Worm (Caenorhabditis elegans) whole organism, L3 larva: ENCODE measurements around the gene F13H10.3.
A peak's percentile ranks its signal among the peaks of the same experiment; 100 is the strongest.
"Not testable (repeated sequence)": the region's sequence is repeated elsewhere in the genome, so short reads cannot be mapped to it uniquely, and the experiment has no call there.

Experiments
- R02D3.7 ChIP-seq: fragments of 150-350 bp; optimal IDR thresholded peaks from 2 replicates; lab custom pipeline; 2014; ENCODE audit warnings: missing biosample characterization, missing genetic modification characterization
- ama-1 ChIP-seq: fragments of 150-350 bp; optimal IDR thresholded peaks from 2 replicates; lab custom pipeline; 2018
- ceh-28 ChIP-seq: fragments of 150-350 bp; optimal IDR thresholded peaks from 2 replicates; lab custom pipeline; 2014; ENCODE audit warnings: missing biosample characterization, missing genetic modification reagents, missing genetic modification characterization
- ceh-82 ChIP-seq: fragments of 150-350 bp; optimal IDR thresholded peaks from 2 replicates; lab custom pipeline; 2014; ENCODE audit warnings: missing biosample characterization, missing genetic modification characterization
- daf-12 ChIP-seq: fragments of 150-350 bp; optimal IDR thresholded peaks from 2 replicates; lab custom pipeline; 2014; ENCODE audit warnings: missing biosample characterization, missing genetic modification reagents, missing genetic modification characterization
- egl-5 ChIP-seq: fragments of 150-350 bp; optimal IDR thresholded peaks from 2 replicates; lab custom pipeline; 2017; ENCODE audit warnings: missing biosample characterization, missing genetic modification reagents, missing genetic modification characterization, inconsistent platforms
- elt-1 ChIP-seq: fragments of 150-350 bp; optimal IDR thresholded peaks from 2 replicates; lab custom pipeline; 2014; ENCODE audit warnings: missing biosample characterization, missing genetic modification characterization
- elt-2 ChIP-seq: sonication (generic microtip); optimal IDR thresholded peaks from 2 replicates; lab custom pipeline; 2016; ENCODE audit warnings: missing genetic modification reagents, mild to moderate bottlenecking, missing genetic modification characterization, missing compliant biosample characterization
- elt-3 ChIP-seq, 3 experiments: fragments of 150-350 bp in 1 of 3; sonication (generic microtip) in 2 of 3; optimal IDR thresholded peaks; 2 replicates in 2 of 3; 4 replicates in 1 of 3; lab custom pipeline; 2014 to 2017; ENCODE audit warnings: missing biosample characterization in 3 of 3, missing genetic modification characterization in 3 of 3
- eor-1 ChIP-seq, 2 experiments: fragments of 150-350 bp; optimal IDR thresholded peaks; 2 replicates each; lab custom pipeline; 2014 to 2018; ENCODE audit warnings: missing biosample characterization in 2 of 2, missing genetic modification characterization in 2 of 2
- fkh-10 ChIP-seq: sonication (generic microtip); optimal IDR thresholded peaks from 2 replicates; lab custom pipeline; 2017; ENCODE audit warnings: missing biosample characterization, missing genetic modification reagents, missing genetic modification characterization
- fkh-2 ChIP-seq: fragments of 150-350 bp; optimal IDR thresholded peaks from 2 replicates; lab custom pipeline; 2014; ENCODE audit warnings: missing biosample characterization, missing genetic modification reagents, missing genetic modification characterization
- hmg-11 ChIP-seq: sonication (generic microtip); optimal IDR thresholded peaks from 2 replicates; lab custom pipeline; 2016; ENCODE audit warnings: missing genetic modification characterization, missing compliant biosample characterization
- jun-1 ChIP-seq: fragments of 150-350 bp; optimal IDR thresholded peaks from 2 replicates; lab custom pipeline; 2014; ENCODE audit warnings: missing biosample characterization, missing genetic modification reagents, missing genetic modification characterization
- lin-15B ChIP-seq: fragments of 150-350 bp; optimal IDR thresholded peaks from 2 replicates; lab custom pipeline; 2014; ENCODE audit warnings: missing biosample characterization, missing genetic modification characterization
- lin-39 ChIP-seq: fragments of 150-350 bp; optimal IDR thresholded peaks from 2 replicates; lab custom pipeline; 2018; ENCODE audit warnings: missing biosample characterization, missing genetic modification reagents, missing genetic modification characterization
- lsy-12 ChIP-seq: sonication (generic microtip); optimal IDR thresholded peaks from 2 replicates; lab custom pipeline; 2016; ENCODE audit warnings: mild to moderate bottlenecking, missing genetic modification characterization, missing compliant biosample characterization
- mml-1 ChIP-seq: fragments of 150-350 bp; sonication (generic microtip); optimal IDR thresholded peaks from 3 replicates; lab custom pipeline; 2014; ENCODE audit warnings: missing biosample characterization, missing genetic modification characterization
- nfya-1 ChIP-seq: sonication (generic microtip); optimal IDR thresholded peaks from 2 replicates; lab custom pipeline; 2017; ENCODE audit warnings: missing genetic modification characterization, mild to moderate bottlenecking, missing compliant biosample characterization, antibody characterized with exemption, moderate library complexity; ENCODE audit not compliant: insufficient read depth
- nhr-11 ChIP-seq: fragments of 150-350 bp; optimal IDR thresholded peaks from 2 replicates; lab custom pipeline; 2014; ENCODE audit warnings: missing biosample characterization, missing genetic modification characterization
- nhr-12 ChIP-seq: fragments of 150-350 bp; optimal IDR thresholded peaks from 2 replicates; lab custom pipeline; 2014; ENCODE audit warnings: missing biosample characterization, missing genetic modification characterization
- nhr-237 ChIP-seq: fragments of 150-350 bp; optimal IDR thresholded peaks from 2 replicates; lab custom pipeline; 2014; ENCODE audit warnings: missing biosample characterization, missing genetic modification characterization
- nhr-25 ChIP-seq: sonication (generic microtip); optimal IDR thresholded peaks from 2 replicates; lab custom pipeline; 2017; ENCODE audit warnings: missing biosample characterization, missing genetic modification characterization
- nhr-28 ChIP-seq: fragments of 150-350 bp; optimal IDR thresholded peaks from 2 replicates; lab custom pipeline; 2014; ENCODE audit warnings: missing biosample characterization, missing genetic modification characterization
- nhr-43 ChIP-seq: sonication (generic microtip); optimal IDR thresholded peaks from 2 replicates; lab custom pipeline; 2016; ENCODE audit warnings: mild to moderate bottlenecking, missing genetic modification characterization, missing compliant biosample characterization; ENCODE audit not compliant: poor library complexity, severe bottlenecking
- nhr-76 ChIP-seq: fragments of 150-350 bp; sonication (generic microtip); optimal IDR thresholded peaks from 5 replicates; lab custom pipeline; 2014; ENCODE audit warnings: missing biosample characterization, missing genetic modification characterization
- pha-4 ChIP-seq: fragments of 150-350 bp; optimal IDR thresholded peaks from 2 replicates; lab custom pipeline; 2014; ENCODE audit warnings: missing biosample characterization, missing genetic modification reagents, missing genetic modification characterization
- pqm-1 ChIP-seq: fragments of 150-350 bp; optimal IDR thresholded peaks from 2 replicates; lab custom pipeline; 2017; ENCODE audit warnings: missing biosample characterization, missing genetic modification characterization, inconsistent platforms
- skn-1 ChIP-seq: fragments of 150-350 bp; optimal IDR thresholded peaks from 2 replicates; lab custom pipeline; 2014; ENCODE audit warnings: missing biosample characterization, missing genetic modification characterization
- tbx-2 ChIP-seq: sonication (generic microtip); optimal IDR thresholded peaks from 2 replicates; lab custom pipeline; 2016; ENCODE audit warnings: mild to moderate bottlenecking, missing genetic modification characterization, missing compliant biosample characterization
- unc-39 ChIP-seq: sonication (generic microtip); optimal IDR thresholded peaks from 4 replicates; lab custom pipeline; 2017; ENCODE audit warnings: missing biosample characterization, missing genetic modification characterization
- unc-62 ChIP-seq: fragments of 150-350 bp; sonication (generic microtip); optimal IDR thresholded peaks from 4 replicates; lab custom pipeline; 2014; ENCODE audit warnings: missing biosample characterization, missing genetic modification reagents, missing genetic modification characterization
- ztf-4 ChIP-seq: fragments of 150-350 bp; optimal IDR thresholded peaks from 2 replicates; lab custom pipeline; 2014; ENCODE audit warnings: missing biosample characterization, missing genetic modification characterization

Gene F13H10.3

ce11 chrIV:11006383-11006782 lies 9.4 kb downstream of the F13H10.3 start:
- TF ChIP-seq elt-1 (no peak), nhr-11 (tag; lab: Kevin White, UChicago) (peak; percentile 40)

DNA sequence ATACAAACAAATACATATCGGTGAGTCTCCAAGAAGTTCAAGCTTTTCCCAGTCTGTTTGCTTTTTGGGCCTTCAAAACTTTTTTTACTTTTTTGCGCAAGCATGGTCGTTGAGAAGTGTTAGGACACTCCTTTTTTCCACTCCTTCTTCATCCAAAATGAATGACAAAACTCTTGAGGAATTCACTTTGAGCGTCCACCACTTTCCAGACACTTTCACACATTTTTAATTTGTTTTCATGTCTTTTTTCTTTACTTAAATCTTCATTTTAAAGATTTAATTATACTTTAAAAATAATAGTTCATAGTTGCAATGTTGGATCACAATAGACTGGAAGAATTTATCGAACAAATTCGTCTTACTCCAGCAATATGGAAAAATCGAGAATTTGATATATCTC lies 11.5 kb downstream of the F13H10.3 start, which contains the start of gene F13H10.1:
Gene F13H10.1 (plus strand): TSS at position 301 of the 400 bp plus-strand sequence.
- no peak for TF ChIP-seq nhr-11 (tag; lab: Kevin White, UChicago)
- no peak for TF ChIP-seq nfya-1 (tag; lab: Kevin White, UChicago)
- no peak for TF ChIP-seq hmg-11 (tag; lab: Kevin White, UChicago)
- TF ChIP-seq pha-4 (tag; lab: Kevin White, UChicago), result no peak
- no peak for TF ChIP-seq elt-2
- TF ChIP-seq ztf-4, result no peak
- TF ChIP-seq elt-3 (tag; optimal IDR thresholded peaks at IDR 0.05; lab: Kevin White, UChicago), result no peak
- TF ChIP-seq mml-1 (tag; lab: Kevin White, UChicago), result no peak
- no peak for TF ChIP-seq pqm-1
- no peak for TF ChIP-seq nhr-28 (tag; lab: Kevin White, UChicago)
- no peak for TF ChIP-seq nhr-43 (tag; lab: Kevin White, UChicago)
- TF ChIP-seq unc-62 (GFP tag; lab: Kevin White, UChicago), result no peak
- TF ChIP-seq nhr-76 (tag; lab: Kevin White, UChicago), result no peak
- no peak for TF ChIP-seq unc-39 (tag; lab: Kevin White, UChicago)
- TF ChIP-seq skn-1 (tag; lab: Kevin White, UChicago), result no peak
- no peak for TF ChIP-seq ceh-28

DNA sequence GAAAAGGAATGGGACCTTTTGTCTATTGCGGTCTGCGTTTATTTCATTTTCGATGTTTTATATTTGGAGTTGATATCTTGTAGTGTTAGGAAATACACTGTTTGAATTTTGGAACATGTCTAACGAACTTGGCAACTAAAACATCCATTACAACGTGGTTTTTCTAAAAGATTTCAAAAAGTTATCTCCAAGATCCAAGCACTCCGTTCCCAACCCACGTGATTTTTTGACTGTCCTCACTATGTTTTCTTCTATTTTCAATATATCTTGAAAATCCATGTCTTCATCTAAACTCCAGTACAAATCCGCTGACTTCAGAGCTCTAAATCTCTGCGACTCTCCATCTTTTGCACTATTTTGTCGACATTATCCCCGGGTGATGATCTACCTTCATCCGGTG lies 14.1 kb downstream of the F13H10.3 start, which contains the start of gene F13H10.9:
Gene F13H10.9 (plus strand): TSS at position 301 of the 400 bp plus-strand sequence.
- no peak for TF ChIP-seq nhr-237 (tag; lab: Kevin White, UChicago)

DNA sequence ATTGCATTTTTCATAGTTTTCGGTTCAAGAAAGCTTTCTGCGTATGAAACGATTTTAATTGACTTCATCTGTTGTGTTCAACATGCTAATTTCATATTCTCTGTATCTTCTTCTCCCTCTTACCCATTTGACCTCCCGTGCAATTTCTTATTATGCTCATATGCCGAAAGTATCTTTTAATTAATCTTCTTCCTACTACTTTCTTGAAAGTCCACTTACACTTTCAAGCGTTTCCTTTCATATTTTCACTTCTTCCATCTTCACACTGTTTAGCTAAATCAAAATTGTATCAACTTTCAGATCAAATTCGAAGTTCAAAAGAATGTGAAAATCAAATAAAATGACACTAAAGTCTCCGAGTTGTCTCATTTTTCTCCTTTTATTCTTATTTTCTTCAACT lies 25.1 kb downstream of the F13H10.3 start, which contains the start of gene F13H10.5:
Gene F13H10.5 (plus strand): TSS at position 301 of the 400 bp plus-strand sequence.
- TF ChIP-seq egl-5 (tag; lab: Kevin White, UChicago), result no peak
- TF ChIP-seq daf-12, result no peak
- TF ChIP-seq lsy-12 (tag; lab: Kevin White, UChicago), result no peak
- TF ChIP-seq elt-1, result no peak
- TF ChIP-seq ama-1, result no peak
- TF ChIP-seq lin-15B (tag; lab: Kevin White, UChicago), result no peak
- no peak for TF ChIP-seq mml-1 (tag; lab: Kevin White, UChicago)
- TF ChIP-seq skn-1 (tag; lab: Kevin White, UChicago), result no peak
- TF ChIP-seq ceh-82 (tag; lab: Kevin White, UChicago), result no peak
- TF ChIP-seq nhr-12, result no peak
- TF ChIP-seq fkh-10 (GFP tag; lab: Kevin White, UChicago), result no peak
- TF ChIP-seq nhr-43 (tag; lab: Kevin White, UChicago), result no peak
- no peak for TF ChIP-seq fkh-2 (tag; lab: Kevin White, UChicago)
- TF ChIP-seq tbx-2 (tag; lab: Kevin White, UChicago), result no peak
- TF ChIP-seq lin-39 (tag; lab: Kevin White, UChicago), result no peak
- TF ChIP-seq nhr-25 (tag; lab: Kevin White, UChicago), result no peak
- no peak for TF ChIP-seq jun-1 (tag; lab: Kevin White, UChicago)
- TF ChIP-seq eor-1 (tag; optimal IDR thresholded peaks at IDR 0.05; lab: Kevin White, UChicago), result no peak

DNA sequence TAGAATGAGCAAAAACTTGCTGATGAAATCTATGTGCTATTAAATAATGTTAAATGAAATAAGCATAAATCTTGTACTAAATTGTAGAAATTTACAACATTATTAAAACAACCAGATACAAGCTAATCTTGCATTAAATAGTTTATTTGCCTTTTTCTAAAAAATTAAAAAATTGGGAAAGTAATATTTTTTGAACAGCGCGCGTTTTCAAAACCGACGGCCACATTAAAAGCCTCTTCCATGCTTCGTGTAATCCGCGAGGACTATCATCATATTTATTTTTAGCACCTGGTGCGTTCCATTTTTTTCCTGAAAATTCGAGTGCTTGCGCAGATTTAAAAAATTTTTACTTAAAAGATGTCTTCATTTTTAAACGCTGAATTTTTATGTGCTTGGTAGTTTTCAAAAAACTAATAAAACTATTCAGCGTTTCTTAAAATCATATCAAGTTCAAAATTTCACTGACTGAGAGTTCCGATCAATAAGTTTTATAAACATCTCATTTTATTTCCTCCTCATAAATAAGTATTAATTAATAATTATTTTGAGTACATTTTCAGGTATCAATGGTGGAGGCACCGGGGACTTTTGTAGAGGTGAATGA lies 28.3 kb downstream of the F13H10.3 start, which contains the start of gene Y43E12A.3:
Gene Y43E12A.3 (plus strand): TSS at position 554 of the 604 bp plus-strand sequence.
- not testable (repeated sequence) for TF ChIP-seq nhr-76, nhr-43, R02D3.7 (tag; lab: Kevin White, UChicago)
- TF ChIP-seq, all 47 proteins: peak for 0; not testable (repeated sequence) for 47
